Worm (Caenorhabditis elegans) whole organism, L1 larva: ENCODE measurements around the gene M195.2.

Experiments
- C16A3.4 ChIP-seq: fragments of 150-350 bp; optimal IDR thresholded peaks from 2 replicates; lab custom pipeline; 2014; ENCODE audit warnings: missing biosample characterization, missing genetic modification characterization
- C34B4.2 ChIP-seq: sonication (generic microtip); optimal IDR thresholded peaks from 2 replicates; lab custom pipeline; 2017; ENCODE audit warnings: mild to moderate bottlenecking, missing genetic modification characterization, missing compliant biosample characterization
- F16B12.6 ChIP-seq: fragments of 150-350 bp; optimal IDR thresholded peaks from 2 replicates; lab custom pipeline; 2014; ENCODE audit warnings: missing biosample characterization, missing genetic modification characterization
- Y116A8C.19 ChIP-seq: sonication (generic microtip); optimal IDR thresholded peaks from 2 replicates; lab custom pipeline; 2016; ENCODE audit warnings: missing compliant biosample characterization, missing genetic modification characterization, borderline replicate concordance
- alr-1 ChIP-seq: fragments of 200-800 bp; sonication (Bioruptor generic); optimal IDR thresholded peaks from 2 replicates; lab custom pipeline; 2018; ENCODE audit warnings: borderline replicate concordance, mild to moderate bottlenecking, missing genetic modification characterization, missing compliant biosample characterization
- aly-2 ChIP-seq: fragments of 150-350 bp; optimal IDR thresholded peaks from 2 replicates; lab custom pipeline; 2014; ENCODE audit warnings: missing biosample characterization, missing genetic modification characterization
- blmp-1 ChIP-seq: fragments of 150-350 bp; optimal IDR thresholded peaks from 2 replicates; lab custom pipeline; 2014; ENCODE audit warnings: missing biosample characterization, missing genetic modification characterization
- ceh-63 ChIP-seq: fragments of 200-800 bp; sonication (Bioruptor generic); optimal IDR thresholded peaks from 2 replicates; lab custom pipeline; 2018; ENCODE audit warnings: mild to moderate bottlenecking, missing genetic modification characterization, missing compliant biosample characterization
- ceh-8 ChIP-seq: fragments of 200-800 bp; sonication (Bioruptor generic); optimal IDR thresholded peaks from 2 replicates; lab custom pipeline; 2018; ENCODE audit warnings: mild to moderate bottlenecking, missing genetic modification characterization, moderate library complexity, missing compliant biosample characterization
- ceh-88 ChIP-seq: fragments of 200-800 bp; sonication (Bioruptor generic); IDR thresholded peaks from 2 replicates; pipeline ENCODE4 v1.3.6; 2022; ENCODE audit warnings: missing genetic modification characterization, missing compliant biosample characterization
- dpl-1 ChIP-seq, 3 experiments: fragments of 150-350 bp in 2 of 3; sonication (generic microtip) in 1 of 3; optimal IDR thresholded peaks; 2 replicates each; lab custom pipeline; 2014 to 2017; ENCODE audit warnings: missing biosample characterization in 3 of 3, missing genetic modification characterization in 3 of 3, missing genetic modification reagents in 3 of 3
- efl-1 ChIP-seq, 4 experiments: fragments of 150-350 bp; optimal IDR thresholded peaks in 3 of 4; peaks in 1 of 4; 1 replicate in 1 of 4; 2 replicates in 3 of 4; lab custom pipeline; 2014; ENCODE audit warnings: missing biosample characterization in 2 of 4, missing genetic modification characterization in 2 of 4, missing genetic modification reagents in 2 of 4
- elt-3 ChIP-seq, 6 experiments: fragments of 150-350 bp in 1 of 6; sonication (generic microtip); optimal IDR thresholded peaks; 2 replicates each; lab custom pipeline; 2017 to 2018; ENCODE audit warnings: missing biosample characterization in 6 of 6, missing genetic modification characterization in 6 of 6, inconsistent platforms in 1 of 6
- ets-5 ChIP-seq: fragments of 200-800 bp; sonication (Bioruptor generic); IDR thresholded peaks from 2 replicates; pipeline ENCODE4 v1.3.6; 2022; ENCODE audit warnings: missing genetic modification characterization, missing compliant biosample characterization
- fkh-4 ChIP-seq: sonication (generic microtip); optimal IDR thresholded peaks from 2 replicates; lab custom pipeline; 2016; ENCODE audit warnings: missing compliant biosample characterization, missing genetic modification characterization, borderline replicate concordance
- fkh-8 ChIP-seq: sonication (generic microtip); optimal IDR thresholded peaks from 2 replicates; lab custom pipeline; 2016; ENCODE audit warnings: mild to moderate bottlenecking, missing genetic modification characterization, missing compliant biosample characterization
- hlh-17 ChIP-seq: fragments of 200-800 bp; sonication (Bioruptor generic); optimal IDR thresholded peaks from 2 replicates; lab custom pipeline; 2018; ENCODE audit warnings: missing genetic modification characterization, mild to moderate bottlenecking, missing compliant biosample characterization, moderate library complexity, borderline replicate concordance
- hlh-4 ChIP-seq: sonication (generic microtip); optimal IDR thresholded peaks from 2 replicates; lab custom pipeline; 2016; ENCODE audit warnings: mild to moderate bottlenecking, missing genetic modification characterization, missing compliant biosample characterization
- hpl-2 ChIP-seq: fragments of 150-350 bp; optimal IDR thresholded peaks from 2 replicates; lab custom pipeline; 2014; ENCODE audit warnings: missing biosample characterization, missing genetic modification reagents, missing genetic modification characterization
- isw-1 ChIP-seq: fragments of 200-800 bp; sonication (Bioruptor generic); IDR thresholded peaks from 2 replicates; pipeline ENCODE4 v1.3.6; 2022; ENCODE audit warnings: missing genetic modification characterization, missing compliant biosample characterization
- jun-1 ChIP-seq: fragments of 150-350 bp; optimal IDR thresholded peaks from 2 replicates; lab custom pipeline; 2014; ENCODE audit warnings: missing biosample characterization, missing genetic modification reagents, missing genetic modification characterization
- lin-14 ChIP-seq: fragments of 200-800 bp; sonication (Bioruptor generic); optimal IDR thresholded peaks from 2 replicates; lab custom pipeline; 2018; ENCODE audit warnings: mild to moderate bottlenecking, missing genetic modification characterization, moderate library complexity, missing compliant biosample characterization
- lin-39 ChIP-seq: fragments of 150-350 bp; optimal IDR thresholded peaks from 2 replicates; lab custom pipeline; 2014; ENCODE audit warnings: missing biosample characterization, missing genetic modification reagents, missing genetic modification characterization
- lir-3 ChIP-seq: sonication (generic microtip); optimal IDR thresholded peaks from 2 replicates; lab custom pipeline; 2016; ENCODE audit warnings: mild to moderate bottlenecking, missing genetic modification characterization, moderate library complexity, missing compliant biosample characterization; ENCODE audit not compliant: poor library complexity
- mab-9 ChIP-seq: fragments of 200-800 bp; sonication (Bioruptor generic); IDR thresholded peaks from 2 replicates; pipeline ENCODE4 v1.3.6; 2022; ENCODE audit warnings: missing genetic modification reagents, missing genetic modification characterization, missing compliant biosample characterization
- mdl-1 ChIP-seq, 2 experiments: fragments of 150-350 bp; optimal IDR thresholded peaks; 2 replicates each; lab custom pipeline; 2014 to 2017; ENCODE audit warnings: missing biosample characterization in 2 of 2, missing genetic modification characterization in 2 of 2, inconsistent platforms in 1 of 2
- nhr-12 ChIP-seq: sonication (generic microtip); optimal IDR thresholded peaks from 2 replicates; lab custom pipeline; 2017; ENCODE audit warnings: missing biosample characterization, missing genetic modification characterization
- nhr-28 ChIP-seq: fragments of 150-350 bp; optimal IDR thresholded peaks from 2 replicates; lab custom pipeline; 2014; ENCODE audit warnings: missing biosample characterization, missing genetic modification characterization
- nhr-47 ChIP-seq: sonication (generic microtip); optimal IDR thresholded peaks from 2 replicates; lab custom pipeline; 2016; ENCODE audit warnings: mild to moderate bottlenecking, missing genetic modification characterization, moderate library complexity, missing compliant biosample characterization
- nhr-76 ChIP-seq: sonication (generic microtip); optimal IDR thresholded peaks from 2 replicates; lab custom pipeline; 2017; ENCODE audit warnings: missing biosample characterization, missing genetic modification characterization
- nhr-84 ChIP-seq: sonication (generic microtip); optimal IDR thresholded peaks from 2 replicates; lab custom pipeline; 2017; ENCODE audit warnings: missing biosample characterization, missing genetic modification characterization
- pag-3 ChIP-seq: sonication (generic microtip); optimal IDR thresholded peaks from 2 replicates; lab custom pipeline; 2017; ENCODE audit warnings: missing genetic modification characterization, mild to moderate bottlenecking, missing compliant biosample characterization, antibody characterized with exemption, borderline replicate concordance; ENCODE audit not compliant: insufficient read depth
- rnt-1 ChIP-seq: sonication (generic microtip); optimal IDR thresholded peaks from 2 replicates; lab custom pipeline; 2016; ENCODE audit warnings: mild to moderate bottlenecking, missing genetic modification characterization, moderate library complexity, missing compliant biosample characterization
- skn-1 ChIP-seq: fragments of 150-350 bp; optimal IDR thresholded peaks from 2 replicates; lab custom pipeline; 2014; ENCODE audit warnings: missing biosample characterization, missing genetic modification characterization
- snpc-4 ChIP-seq: fragments of 150-350 bp; optimal IDR thresholded peaks from 2 replicates; lab custom pipeline; 2014; ENCODE audit warnings: missing biosample characterization, missing genetic modification characterization
- snu-23 ChIP-seq: sonication (generic microtip); optimal IDR thresholded peaks from 2 replicates; lab custom pipeline; 2016; ENCODE audit warnings: missing genetic modification characterization, missing compliant biosample characterization
- sox-4 ChIP-seq: sonication (generic microtip); optimal IDR thresholded peaks from 2 replicates; lab custom pipeline; 2016; ENCODE audit warnings: missing genetic modification characterization, missing compliant biosample characterization
- tbx-2 ChIP-seq: sonication (generic microtip); optimal IDR thresholded peaks from 2 replicates; lab custom pipeline; 2016; ENCODE audit warnings: missing genetic modification characterization, missing compliant biosample characterization
- tlp-1 ChIP-seq: fragments of 150-350 bp; optimal IDR thresholded peaks from 2 replicates; lab custom pipeline; 2014; ENCODE audit warnings: missing biosample characterization, missing genetic modification characterization
- unc-130 ChIP-seq: fragments of 150-350 bp; optimal IDR thresholded peaks from 2 replicates; lab custom pipeline; 2017; ENCODE audit warnings: missing biosample characterization, missing genetic modification characterization, inconsistent platforms
- zag-1 ChIP-seq: fragments of 150-350 bp; optimal IDR thresholded peaks from 2 replicates; lab custom pipeline; 2014; ENCODE audit warnings: missing biosample characterization, missing genetic modification characterization
- ztf-11 ChIP-seq, 2 experiments: sonication (generic microtip); optimal IDR thresholded peaks; 2 replicates each; lab custom pipeline; 2016 to 2017; ENCODE audit warnings: missing genetic modification characterization in 2 of 2, missing biosample characterization in 1 of 2, missing compliant biosample characterization in 1 of 2

The M195.2 gene

ce11 chrII:8328820-8329339, 31.7 kb upstream of the M195.2 start, which contains the start of gene hel-1 (continued):
- no peak for TF ChIP-seq C34B4.2
- peak; percentile 84 for TF ChIP-seq C16A3.4
- TF ChIP-seq snpc-4 (tag; lab: Kevin White, UChicago) = no peak
- peak; percentile 86 to 95 for TF ChIP-seq efl-1 (optimal IDR thresholded peaks at IDR 0.05; lab: Kevin White, UChicago)
- peak; percentile 94 to 99 for TF ChIP-seq efl-1 (GFP tag; optimal IDR thresholded peaks at IDR 0.05 in 1 of 2; lab: Kevin White, UChicago)
- TF ChIP-seq jun-1 (tag; lab: Kevin White, UChicago) = peak; percentile 55
- TF ChIP-seq ceh-8 (GFP tag; lab: Kevin White, UChicago) = peak; percentile 40
- TF ChIP-seq nhr-47 = peak; percentile 82
- peak; percentile 76 for TF ChIP-seq tbx-2 (tag; lab: Kevin White, UChicago)
- no peak for TF ChIP-seq hpl-2 (GFP tag; lab: Kevin White, UChicago)
- no peak for TF ChIP-seq ceh-88 (GFP tag; lab: Robert Waterston, UW)
- TF ChIP-seq unc-130 (tag; lab: Kevin White, UChicago) = peak; percentile 65
- TF ChIP-seq aly-2 = peak; percentile 52
- TF ChIP-seq rnt-1 (tag; lab: Kevin White, UChicago) = peak; percentile 92
- no peak for TF ChIP-seq pag-3 (tag; lab: Kevin White, UChicago)
- TF ChIP-seq lir-3 (tag; lab: Kevin White, UChicago) = peak; percentile 37
- no peak for TF ChIP-seq alr-1 (tag; lab: Kevin White, UChicago)
- peak; percentile 97 for TF ChIP-seq lin-39
- TF ChIP-seq lin-14 (GFP tag; lab: Kevin White, UChicago) = peak; percentile 87
- TF ChIP-seq fkh-4 = peak; percentile 18
- TF ChIP-seq skn-1 (tag; lab: Kevin White, UChicago) = peak; percentile 75
- peak in 1 of 2 experiments; percentile 47 for TF ChIP-seq ztf-11 (tag; optimal IDR thresholded peaks at IDR 0.05; lab: Kevin White, UChicago)
- TF ChIP-seq nhr-76 (tag; lab: Kevin White, UChicago) = no peak
- TF ChIP-seq hlh-17 (GFP tag; lab: Kevin White, UChicago) = no peak
- TF ChIP-seq ceh-63 (GFP tag; lab: Kevin White, UChicago) = no peak
- peak; percentile 39; the same call in 1 of the 2 replicates for TF ChIP-seq mab-9
- TF ChIP-seq Y116A8C.19 (tag; lab: Kevin White, UChicago) = no peak
- TF ChIP-seq fkh-8 = peak; percentile 74
- TF ChIP-seq hlh-4 (tag; lab: Kevin White, UChicago) = no peak
- no peak for TF ChIP-seq tlp-1
- TF ChIP-seq nhr-84 (tag; lab: Kevin White, UChicago) = no peak
- TF ChIP-seq, all 84 proteins: peak for 54

DNA sequence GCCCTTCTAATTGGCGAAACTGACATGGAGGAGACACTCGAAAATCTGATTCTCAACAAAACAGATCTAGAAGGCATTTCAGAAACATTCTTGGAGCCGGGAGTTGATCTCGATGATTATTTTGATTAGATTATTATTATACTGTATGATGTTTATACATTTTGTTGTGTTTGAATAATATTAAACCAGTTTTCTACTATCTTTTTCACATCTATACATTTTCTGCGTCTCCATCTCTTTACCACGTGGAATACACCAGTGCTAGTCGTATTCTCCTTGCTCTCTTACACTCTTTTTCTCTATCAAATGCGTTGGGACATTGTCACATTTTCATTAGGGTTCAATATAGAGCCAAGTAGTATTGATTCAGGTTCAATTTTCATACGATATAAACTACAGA, 31.1 kb upstream of the M195.2 start, which contains the start of gene C26D10.4:
Gene C26D10.4 (plus strand): TSS at position 301 of the 400 bp plus-strand sequence.
- peak in 2 of 3 experiments; percentile 10 to 11 for TF ChIP-seq dpl-1 (GFP tag; optimal IDR thresholded peaks at IDR 0.05; lab: Kevin White, UChicago)
- TF ChIP-seq isw-1 (GFP tag; lab: Robert Waterston, UW) = no peak
- no peak for TF ChIP-seq lin-39
- TF ChIP-seq sox-4 (tag; lab: Kevin White, UChicago) = no peak
- TF ChIP-seq efl-1 (optimal IDR thresholded peaks at IDR 0.05; lab: Kevin White, UChicago) = no peak
- TF ChIP-seq efl-1 (GFP tag; optimal IDR thresholded peaks at IDR 0.05 in 1 of 2; lab: Kevin White, UChicago) = peak in 1 of 2 experiments; percentile 15
- no peak for TF ChIP-seq ets-5 (GFP tag; lab: Robert Waterston, UW)
- TF ChIP-seq snu-23 (GFP tag; lab: Kevin White, UChicago) = peak; percentile 4
- no peak for TF ChIP-seq ceh-88 (GFP tag; lab: Robert Waterston, UW)
- no peak for TF ChIP-seq C16A3.4
- no peak for TF ChIP-seq elt-3 (tag; optimal IDR thresholded peaks at IDR 0.05; lab: Kevin White, UChicago)
- TF ChIP-seq mdl-1 (tag; optimal IDR thresholded peaks at IDR 0.05; lab: Kevin White, UChicago) = no peak
- no peak for TF ChIP-seq nhr-12 (tag; lab: Kevin White, UChicago)
- TF ChIP-seq F16B12.6 (tag; lab: Kevin White, UChicago) = no peak
- TF ChIP-seq tbx-2 (tag; lab: Kevin White, UChicago) = no peak
- TF ChIP-seq aly-2 = no peak
- TF ChIP-seq ceh-8 (GFP tag; lab: Kevin White, UChicago) = no peak
- no peak for TF ChIP-seq mab-9
- no peak for TF ChIP-seq nhr-28 (tag; lab: Kevin White, UChicago)
- TF ChIP-seq nhr-84 (tag; lab: Kevin White, UChicago) = no peak
- no peak for TF ChIP-seq blmp-1 (tag; lab: Kevin White, UChicago)
- TF ChIP-seq lin-14 (GFP tag; lab: Kevin White, UChicago) = no peak
- no peak for TF ChIP-seq zag-1
